Worm (Caenorhabditis elegans) whole organism, L4 larva: Measurements from ENCODE around the gene C29F4.3.
A peak's percentile ranks its signal among the peaks of the same experiment; 100 is the strongest.

Experiments
- F10B5.3 ChIP-seq: sonication (generic microtip); optimal IDR thresholded peaks from 2 replicates; lab custom pipeline; 2016; ENCODE audit warnings: mild to moderate bottlenecking, missing genetic modification characterization, missing compliant biosample characterization
- F49E8.2 ChIP-seq: sonication (generic microtip); optimal IDR thresholded peaks from 2 replicates; lab custom pipeline; 2016; ENCODE audit warnings: missing compliant biosample characterization, mild to moderate bottlenecking, missing genetic modification characterization, borderline replicate concordance
- R02D3.7 ChIP-seq: fragments of 150-350 bp; sonication (generic microtip); optimal IDR thresholded peaks from 3 replicates; lab custom pipeline; 2014; ENCODE audit warnings: missing biosample characterization, missing genetic modification characterization
- T20F7.1 ChIP-seq: fragments of 200-800 bp; sonication (Bioruptor generic); optimal IDR thresholded peaks from 2 replicates; lab custom pipeline; 2018; ENCODE audit warnings: mild to moderate bottlenecking, missing genetic modification characterization, missing compliant biosample characterization
- T26A8.4 ChIP-seq: fragments of 200-800 bp; sonication (Bioruptor generic); IDR thresholded peaks from 2 replicates; pipeline ENCODE4 v1.3.6; 2022; ENCODE audit warnings: missing genetic modification characterization, missing compliant biosample characterization
- Y105C5A.15 ChIP-seq: fragments of 200-800 bp; sonication (Bioruptor generic); IDR thresholded peaks from 2 replicates; pipeline ENCODE4 v1.3.6; 2022; ENCODE audit warnings: missing genetic modification characterization, missing compliant biosample characterization
- Y75B8A.6 ChIP-seq: fragments of 200-800 bp; sonication (Bioruptor generic); IDR thresholded peaks from 2 replicates; pipeline ENCODE4 v1.3.6; 2022; ENCODE audit warnings: missing genetic modification reagents, missing genetic modification characterization, missing compliant biosample characterization
- aha-1 ChIP-seq: fragments of 150-350 bp; peaks from one replicate; lab custom pipeline; 2014; ENCODE audit warnings: missing biosample characterization, missing genetic modification characterization
- ama-1 ChIP-seq: fragments of 150-350 bp; optimal IDR thresholded peaks from 2 replicates; lab custom pipeline; 2014; ENCODE audit warnings: inconsistent platforms, mixed read lengths
- attf-4 ChIP-seq: sonication (generic microtip); optimal IDR thresholded peaks from 3 replicates; lab custom pipeline; 2017; ENCODE audit warnings: missing biosample characterization, missing genetic modification characterization
- ceh-28 ChIP-seq: fragments of 150-350 bp; optimal IDR thresholded peaks from 2 replicates; lab custom pipeline; 2014; ENCODE audit warnings: missing biosample characterization, missing genetic modification reagents, missing genetic modification characterization
- ceh-44 ChIP-seq: fragments of 200-800 bp; sonication (Bioruptor generic); IDR thresholded peaks from 2 replicates; pipeline ENCODE4 v1.3.6; 2022; ENCODE audit warnings: missing genetic modification reagents, missing genetic modification characterization, missing compliant biosample characterization
- ceh-82 ChIP-seq: sonication (generic microtip); optimal IDR thresholded peaks from 2 replicates; lab custom pipeline; 2017; ENCODE audit warnings: missing biosample characterization, missing genetic modification characterization
- daf-12 ChIP-seq: fragments of 150-350 bp; optimal IDR thresholded peaks from 2 replicates; lab custom pipeline; 2014; ENCODE audit warnings: missing biosample characterization, missing genetic modification reagents, missing genetic modification characterization
- daf-16 ChIP-seq, 3 experiments: sonication (generic microtip); optimal IDR thresholded peaks; 2 replicates each; lab custom pipeline; 2016 to 2017; ENCODE audit warnings: missing genetic modification characterization in 3 of 3, missing genetic modification reagents in 3 of 3, mild to moderate bottlenecking in 2 of 3, missing compliant biosample characterization in 2 of 3, missing biosample characterization in 1 of 3, moderate library complexity in 1 of 3
- duxl-1 ChIP-seq: sonication (generic microtip); optimal IDR thresholded peaks from 2 replicates; lab custom pipeline; 2016; ENCODE audit warnings: mild to moderate bottlenecking, missing genetic modification characterization, moderate library complexity, missing compliant biosample characterization; ENCODE audit not compliant: poor library complexity
- dve-1 ChIP-seq: sonication (generic microtip); optimal IDR thresholded peaks from 2 replicates; lab custom pipeline; 2017; ENCODE audit warnings: antibody characterized with exemption, mild to moderate bottlenecking, missing genetic modification characterization, missing compliant biosample characterization; ENCODE audit not compliant: insufficient read depth
- hlh-30 ChIP-seq: sonication (generic microtip); optimal IDR thresholded peaks from 2 replicates; lab custom pipeline; 2017; ENCODE audit warnings: antibody characterized with exemption, mild to moderate bottlenecking, missing genetic modification characterization, missing compliant biosample characterization; ENCODE audit not compliant: insufficient read depth
- jun-1 ChIP-seq: fragments of 150-350 bp; optimal IDR thresholded peaks from 2 replicates; lab custom pipeline; 2014; ENCODE audit warnings: missing biosample characterization, missing genetic modification reagents, missing genetic modification characterization
- lim-7 ChIP-seq: fragments of 200-800 bp; sonication (Bioruptor generic); IDR thresholded peaks from 2 replicates; pipeline ENCODE4 v1.3.6; 2022; ENCODE audit warnings: missing genetic modification characterization, missing compliant biosample characterization
- lin-29 ChIP-seq: fragments of 200-800 bp; sonication (Bioruptor generic); IDR thresholded peaks from 2 replicates; pipeline ENCODE4 v1.3.6; 2022; ENCODE audit warnings: missing genetic modification reagents, missing genetic modification characterization, missing compliant biosample characterization
- lin-38 ChIP-seq: fragments of 200-800 bp; sonication (Bioruptor generic); IDR thresholded peaks from 2 replicates; pipeline ENCODE4 v1.3.6; 2022; ENCODE audit warnings: missing genetic modification reagents, missing genetic modification characterization, missing compliant biosample characterization
- mdl-1 ChIP-seq, 2 experiments: fragments of 150-350 bp in 1 of 2; sonication (generic microtip) in 1 of 2; optimal IDR thresholded peaks; 2 replicates each; lab custom pipeline; 2014 to 2017; ENCODE audit warnings: missing biosample characterization in 2 of 2, missing genetic modification characterization in 2 of 2
- mep-1 ChIP-seq: fragments of 150-350 bp; sonication (generic microtip); optimal IDR thresholded peaks from 3 replicates; lab custom pipeline; 2014; ENCODE audit warnings: missing biosample characterization, missing genetic modification characterization
- nhr-10 ChIP-seq: fragments of 150-350 bp; optimal IDR thresholded peaks from 2 replicates; lab custom pipeline; 2014; ENCODE audit warnings: missing biosample characterization, missing genetic modification characterization
- nhr-102 ChIP-seq: sonication (generic microtip); optimal IDR thresholded peaks from 2 replicates; lab custom pipeline; 2016; ENCODE audit warnings: mild to moderate bottlenecking, missing genetic modification characterization, moderate library complexity, missing compliant biosample characterization
- nhr-237 ChIP-seq: sonication (generic microtip); optimal IDR thresholded peaks from 2 replicates; lab custom pipeline; 2017; ENCODE audit warnings: missing biosample characterization, missing genetic modification characterization
- nhr-28 ChIP-seq: fragments of 150-350 bp; optimal IDR thresholded peaks from 2 replicates; lab custom pipeline; 2014; ENCODE audit warnings: missing biosample characterization, missing genetic modification characterization
- nhr-42 ChIP-seq: fragments of 200-800 bp; sonication (Bioruptor generic); IDR thresholded peaks from 2 replicates; pipeline ENCODE4 v1.3.6; 2022; ENCODE audit warnings: missing genetic modification characterization, missing compliant biosample characterization
- nhr-48 ChIP-seq: sonication (generic microtip); optimal IDR thresholded peaks from 2 replicates; lab custom pipeline; 2016; ENCODE audit warnings: mild to moderate bottlenecking, missing genetic modification characterization, missing compliant biosample characterization
- nhr-77 ChIP-seq: fragments of 150-350 bp; optimal IDR thresholded peaks from 2 replicates; lab custom pipeline; 2014; ENCODE audit warnings: missing biosample characterization, missing genetic modification characterization
- pha-4 ChIP-seq, 2 experiments: fragments of 150-350 bp in 1 of 2; fragments of 200-800 bp in 1 of 2; sonication (Bioruptor generic) in 1 of 2; IDR thresholded peaks in 1 of 2; optimal IDR thresholded peaks in 1 of 2; 2 replicates each; pipeline versions ENCODE4 v1.3.6 to Lab custom; 2014 to 2022; ENCODE audit warnings: missing genetic modification characterization in 2 of 2, missing genetic modification reagents in 2 of 2, missing biosample characterization in 1 of 2, missing compliant biosample characterization in 1 of 2
- php-3 ChIP-seq: fragments of 200-800 bp; sonication (Bioruptor generic); IDR thresholded peaks from 2 replicates; pipeline ENCODE4 v1.3.6; 2022; ENCODE audit warnings: missing genetic modification reagents, missing genetic modification characterization, missing compliant biosample characterization
- pqm-1 ChIP-seq: sonication (generic microtip); optimal IDR thresholded peaks from 2 replicates; lab custom pipeline; 2017; ENCODE audit warnings: missing biosample characterization, missing genetic modification characterization
- rbr-2 ChIP-seq: sonication (generic microtip); optimal IDR thresholded peaks from 2 replicates; lab custom pipeline; 2016; ENCODE audit warnings: missing genotype, missing genetic modification characterization, missing compliant biosample characterization
- saeg-2 ChIP-seq: fragments of 200-800 bp; sonication (Bioruptor generic); IDR thresholded peaks from 2 replicates; pipeline ENCODE4 v1.3.6; 2022; ENCODE audit warnings: missing genetic modification reagents, missing genetic modification characterization, missing compliant biosample characterization
- skn-1 ChIP-seq: fragments of 150-350 bp; optimal IDR thresholded peaks from 2 replicates; lab custom pipeline; 2014; ENCODE audit warnings: missing biosample characterization, missing genetic modification characterization
- snpc-4 ChIP-seq: fragments of 150-350 bp; optimal IDR thresholded peaks from 2 replicates; lab custom pipeline; 2014; ENCODE audit warnings: missing biosample characterization, missing genetic modification characterization
- tra-1 ChIP-seq: fragments of 200-800 bp; sonication (Bioruptor generic); IDR thresholded peaks from 2 replicates; pipeline ENCODE4 v1.3.6; 2022; ENCODE audit warnings: missing genetic modification reagents, missing genetic modification characterization, missing compliant biosample characterization
- unc-39 ChIP-seq: sonication (generic microtip); optimal IDR thresholded peaks from 2 replicates; lab custom pipeline; 2017; ENCODE audit warnings: missing biosample characterization, missing genetic modification characterization
- unc-62 ChIP-seq, 3 experiments: fragments of 150-350 bp in 1 of 3; sonication (generic microtip); optimal IDR thresholded peaks in 2 of 3; peaks in 1 of 3; 1 replicate in 1 of 3; 2 replicates in 2 of 3; lab custom pipeline; 2014 to 2017; ENCODE audit warnings: missing biosample characterization in 3 of 3, missing genetic modification characterization in 3 of 3, missing genetic modification reagents in 3 of 3, missing genotype in 1 of 3
- zfp-2 ChIP-seq: sonication (generic microtip); optimal IDR thresholded peaks from 2 replicates; lab custom pipeline; 2016; ENCODE audit warnings: mild to moderate bottlenecking, missing genetic modification characterization, missing compliant biosample characterization
- zfp-3 ChIP-seq: fragments of 200-800 bp; sonication (Bioruptor generic); conservative IDR thresholded peaks from 2 replicates; pipeline ENCODE4 v1.3.6; 2022; ENCODE audit warnings: missing genetic modification reagents, missing genetic modification characterization, missing compliant biosample characterization
- zip-11 ChIP-seq: fragments of 200-800 bp; sonication (Bioruptor generic); IDR thresholded peaks from 2 replicates; pipeline ENCODE4 v1.3.6; 2022; ENCODE audit warnings: missing genetic modification characterization, missing compliant biosample characterization

C29F4.3 gene

DNA sequence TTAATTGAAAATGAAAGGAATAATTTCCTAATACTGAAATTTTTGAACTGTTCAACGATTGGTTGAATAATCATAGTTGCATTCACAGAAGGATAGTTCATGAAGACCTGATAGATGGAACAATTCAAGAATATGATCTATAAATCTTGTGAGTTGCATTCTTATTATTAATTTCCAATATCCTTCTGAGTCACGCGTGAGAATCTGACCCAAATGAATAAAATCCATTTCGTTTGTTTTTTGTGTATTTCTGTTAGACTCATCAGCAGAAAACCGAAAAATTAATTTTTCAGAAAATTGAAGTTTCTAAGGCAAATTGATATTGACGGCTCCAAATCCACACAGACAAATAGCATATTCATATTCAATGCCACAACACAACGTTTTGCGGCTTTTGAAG lies 34.4 kb downstream of the C29F4.3 start, which contains the start of gene fbxb-79:
Gene fbxb-79, minus strand, starts transcription at position 101 of the 400 bp plus-strand sequence.
- TF ChIP-seq zfp-2 (tag; lab: Kevin White, UChicago) (no peak), Y75B8A.6 (GFP tag; lab: Robert Waterston, UW) (no peak), attf-4 (tag; lab: Kevin White, UChicago) (no peak), skn-1 (tag; lab: Kevin White, UChicago) (no peak), ceh-44 (GFP tag; lab: Robert Waterston, UW) (no peak), ceh-82 (no peak), T20F7.1 (no peak), saeg-2 (no peak), hlh-30 (no peak), daf-16 (GFP tag; optimal IDR thresholded peaks at IDR 0.05; lab: Kevin White, UChicago) (no peak), daf-16 (tag; optimal IDR thresholded peaks at IDR 0.05; lab: Kevin White, UChicago) (no peak), nhr-237 (tag; lab: Kevin White, UChicago) (no peak), jun-1 (tag; lab: Kevin White, UChicago) (no peak), nhr-77 (tag; lab: Kevin White, UChicago) (no peak), daf-12 (tag; lab: Kevin White, UChicago) (no peak), rbr-2 (tag; lab: Kevin White, UChicago) (no peak), Y105C5A.15 (GFP tag; lab: Robert Waterston, UW) (no peak), mdl-1 (tag; optimal IDR thresholded peaks at IDR 0.05; lab: Kevin White, UChicago) (no peak), nhr-102 (tag; lab: Kevin White, UChicago) (no peak), tra-1 (GFP tag; lab: Robert Waterston, UW) (no peak), ceh-28 (no peak)

DNA sequence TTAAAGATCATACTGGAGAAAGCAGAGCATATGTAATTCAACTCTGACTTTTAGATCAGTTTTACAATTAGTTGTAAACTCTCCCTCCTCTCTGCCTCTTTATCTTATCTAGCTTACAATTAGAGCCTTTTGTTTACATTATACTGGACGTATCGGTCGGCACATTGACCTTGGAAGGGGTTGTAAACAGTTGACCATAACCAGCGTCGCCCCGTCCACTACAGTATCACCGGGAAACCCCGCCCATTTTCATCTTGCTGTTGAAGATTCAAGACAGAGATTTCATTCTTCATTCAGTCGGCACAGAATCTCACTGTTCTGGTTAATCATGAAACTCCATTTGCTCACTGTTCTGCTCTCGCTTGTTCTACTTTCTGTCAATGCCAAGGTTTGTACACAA lies 37.0 kb downstream of the C29F4.3 start, which contains the start of gene sdz-27:
Gene sdz-27, plus strand, starts transcription at position 301 of the 400 bp plus-strand sequence.
- TF ChIP-seq lim-7 (GFP tag; lab: Robert Waterston, UW) = no peak
- peak in 1 of 2 experiments; percentile 29 for TF ChIP-seq unc-62 (GFP tag; optimal IDR thresholded peaks at IDR 0.05 in 1 of 2; lab: Kevin White, UChicago)
- no peak for TF ChIP-seq unc-62 (tag; optimal IDR thresholded peaks at IDR 0.05; lab: Kevin White, UChicago)

DNA sequence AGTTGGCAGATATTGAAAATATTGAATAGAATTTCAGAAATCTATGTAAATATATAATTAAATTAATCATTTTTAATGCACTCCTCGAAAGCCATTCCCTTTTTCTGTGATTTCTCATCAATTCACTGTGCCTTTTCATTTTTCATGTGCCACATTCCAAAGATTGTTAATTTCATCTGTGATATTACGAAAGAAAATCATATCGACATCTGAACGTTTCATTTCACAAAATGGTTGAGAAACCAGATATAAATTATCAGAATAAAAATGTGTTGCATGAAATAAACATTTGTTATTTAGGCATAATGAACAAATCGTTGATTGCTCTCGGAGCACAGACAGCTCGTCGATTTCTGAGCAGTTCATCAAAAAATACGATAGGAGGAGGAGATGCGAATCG lies 39.8 kb downstream of the C29F4.3 start, which contains the start of gene nuaf-3:
Gene nuaf-3, plus strand, starts transcription at position 301 of the 400 bp plus-strand sequence.
- TF ChIP-seq daf-16 (GFP tag; optimal IDR thresholded peaks at IDR 0.05; lab: Kevin White, UChicago) (no peak), daf-16 (tag; optimal IDR thresholded peaks at IDR 0.05; lab: Kevin White, UChicago) (peak; percentile 34), dve-1 (peak; percentile 22), snpc-4 (tag; lab: Kevin White, UChicago) (no peak), pha-4 (GFP tag; IDR thresholded peaks at IDR 0.05; lab: Robert Waterston, UW) (no peak), pha-4 (tag; optimal IDR thresholded peaks at IDR 0.05; lab: Kevin White, UChicago) (no peak), ama-1 (peak; percentile 44), T26A8.4 (GFP tag; lab: Robert Waterston, UW) (0 out of 2 replicates have a peak, but pooled peaks have one; percentile 27), unc-62 (GFP tag; optimal IDR thresholded peaks at IDR 0.05 in 1 of 2; lab: Kevin White, UChicago) (peak in 1 of 2 experiments; percentile 12), unc-62 (tag; optimal IDR thresholded peaks at IDR 0.05; lab: Kevin White, UChicago) (no peak)

DNA sequence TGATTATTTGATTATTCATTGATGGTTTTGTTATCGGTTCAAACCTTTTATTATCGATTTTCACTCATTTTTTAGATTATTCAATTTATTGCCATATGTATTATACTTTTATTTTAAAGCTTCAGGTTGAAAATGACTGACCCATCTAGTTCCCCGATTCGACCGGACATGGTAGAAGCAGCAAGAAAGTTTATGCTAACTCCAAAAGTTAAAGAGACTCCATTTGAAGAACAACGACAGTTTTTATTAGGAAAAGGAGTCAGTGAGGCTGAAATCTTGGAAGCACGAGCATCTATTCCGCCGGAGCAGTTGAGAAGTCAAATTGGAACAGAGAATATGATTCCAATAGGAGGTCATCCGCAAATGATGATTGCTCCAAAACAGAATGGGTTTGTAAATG lies 40.8 kb downstream of the C29F4.3 start, which contains the start of gene prx-14:
Gene prx-14, plus strand, starts transcription at position 120 of the 400 bp plus-strand sequence.
- peak; percentile 11 for TF ChIP-seq pqm-1 (tag; lab: Kevin White, UChicago)
- no peak for TF ChIP-seq F10B5.3 (tag; lab: Kevin White, UChicago)
- peak; percentile 40 for TF ChIP-seq lin-38 (GFP tag; lab: Robert Waterston, UW)
- peak; percentile 41 for TF ChIP-seq ama-1
- TF ChIP-seq aha-1 (tag; lab: Kevin White, UChicago) = peak; percentile 88
- no peak for TF ChIP-seq unc-39 (tag; lab: Kevin White, UChicago)
- TF ChIP-seq lin-29 (GFP tag; lab: Robert Waterston, UW) = no peak
- peak; percentile 5 for TF ChIP-seq nhr-48
- TF ChIP-seq R02D3.7 (tag; lab: Kevin White, UChicago) = no peak
- no peak for TF ChIP-seq zip-11 (GFP tag; lab: Robert Waterston, UW)
- TF ChIP-seq mep-1 (tag; lab: Kevin White, UChicago) = peak; percentile 14
- peak; percentile 37; the same call in 1 of the 2 replicates for TF ChIP-seq pha-4 (GFP tag; IDR thresholded peaks at IDR 0.05; lab: Robert Waterston, UW)
- no peak for TF ChIP-seq pha-4 (tag; optimal IDR thresholded peaks at IDR 0.05; lab: Kevin White, UChicago)
- TF ChIP-seq duxl-1 (tag; lab: Kevin White, UChicago) = no peak
- no peak for TF ChIP-seq nhr-28 (tag; lab: Kevin White, UChicago)
- 0 out of 2 replicates have a peak, but pooled peaks have one; percentile 61 for TF ChIP-seq zfp-3
- no peak for TF ChIP-seq nhr-10 (tag; lab: Kevin White, UChicago)
- 0 out of 2 replicates have a peak, but pooled peaks have one; percentile 25 for TF ChIP-seq php-3 (GFP tag; lab: Robert Waterston, UW)
- TF ChIP-seq F49E8.2 (tag; lab: Kevin White, UChicago) = no peak
- TF ChIP-seq dve-1 = peak; percentile 5
- no peak for TF ChIP-seq nhr-42
